Worm (Caenorhabditis elegans) whole organism, L2 larva: ENCODE results near the gene ncr-1.

ENCODE experiments used
- R02D3.7 ChIP-seq: fragments of 150-350 bp; optimal IDR thresholded peaks from 2 replicates; lab custom pipeline; 2014; ENCODE audit warnings: missing biosample characterization, missing genetic modification characterization
- ceh-82 ChIP-seq: fragments of 150-350 bp; optimal IDR thresholded peaks from 2 replicates; lab custom pipeline; 2014; ENCODE audit warnings: missing biosample characterization, missing genetic modification characterization
- fos-1 ChIP-seq: fragments of 150-350 bp; optimal IDR thresholded peaks from 2 replicates; lab custom pipeline; 2014; ENCODE audit warnings: missing biosample characterization, missing genetic modification characterization
- lin-39 ChIP-seq: fragments of 150-350 bp; optimal IDR thresholded peaks from 2 replicates; lab custom pipeline; 2014; ENCODE audit warnings: missing biosample characterization, missing genetic modification reagents, missing genetic modification characterization
- lsy-2 ChIP-seq, 2 experiments: fragments of 150-350 bp in 1 of 2; sonication (generic microtip) in 1 of 2; optimal IDR thresholded peaks; 2 replicates each; lab custom pipeline; 2014 to 2017; ENCODE audit warnings: missing biosample characterization in 2 of 2, missing genetic modification characterization in 2 of 2
- nhr-6 ChIP-seq: fragments of 150-350 bp; optimal IDR thresholded peaks from 2 replicates; lab custom pipeline; 2014; ENCODE audit warnings: missing biosample characterization, missing genetic modification characterization
- peb-1 ChIP-seq: fragments of 150-350 bp; optimal IDR thresholded peaks from 2 replicates; lab custom pipeline; 2014; ENCODE audit warnings: missing biosample characterization, missing genetic modification characterization
- snpc-4 ChIP-seq: fragments of 150-350 bp; optimal IDR thresholded peaks from 2 replicates; lab custom pipeline; 2014; ENCODE audit warnings: missing biosample characterization, missing genetic modification characterization
- unc-62 ChIP-seq: fragments of 150-350 bp; optimal IDR thresholded peaks from 2 replicates; lab custom pipeline; 2014; ENCODE audit warnings: missing biosample characterization, missing genetic modification reagents, missing genetic modification characterization

DNA sequence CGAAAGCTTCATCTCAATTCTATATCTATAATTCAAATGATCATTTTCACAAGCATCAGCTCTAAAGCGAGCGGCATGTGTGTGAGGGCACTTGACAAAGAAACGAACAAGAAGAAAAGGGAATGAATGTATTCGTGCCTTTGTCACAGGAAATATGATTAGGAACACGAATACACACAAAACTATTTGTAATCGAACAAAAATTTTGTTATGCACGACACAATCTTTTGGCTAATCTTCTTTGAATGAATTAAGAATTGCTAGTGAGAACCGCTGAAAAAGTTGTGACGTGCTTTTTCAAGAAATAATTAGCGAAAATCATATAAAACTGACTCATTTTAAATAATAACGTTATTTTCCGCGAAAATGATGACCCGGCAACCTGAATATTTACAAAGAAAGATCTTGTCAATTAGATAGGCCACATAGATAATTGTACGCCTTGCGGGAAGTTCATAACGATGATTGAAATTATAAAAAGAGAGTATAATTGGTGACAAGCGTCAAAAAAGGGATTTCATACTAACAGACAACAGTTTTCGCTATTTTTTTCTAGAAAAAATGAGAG lies 4.9 kb upstream of the ncr-1 start:
- TF ChIP-seq snpc-4 (tag; lab: Kevin White, UChicago), result no peak
- no peak for TF ChIP-seq lsy-2 (tag; optimal IDR thresholded peaks at IDR 0.05; lab: Kevin White, UChicago)
- no peak for TF ChIP-seq lin-39
- no peak for TF ChIP-seq ceh-82 (tag; lab: Kevin White, UChicago)
- no peak for TF ChIP-seq peb-1 (tag; lab: Kevin White, UChicago)
- TF ChIP-seq R02D3.7 (tag; lab: Kevin White, UChicago), result no peak
- no peak for TF ChIP-seq fos-1
- TF ChIP-seq unc-62 (GFP tag; lab: Kevin White, UChicago), result no peak
- TF ChIP-seq nhr-6 (tag; lab: Kevin White, UChicago), result no peak
